Fruit fly (Drosophila melanogaster): ENCODE results near the gene rudhira.

The rudhira gene

DNA sequence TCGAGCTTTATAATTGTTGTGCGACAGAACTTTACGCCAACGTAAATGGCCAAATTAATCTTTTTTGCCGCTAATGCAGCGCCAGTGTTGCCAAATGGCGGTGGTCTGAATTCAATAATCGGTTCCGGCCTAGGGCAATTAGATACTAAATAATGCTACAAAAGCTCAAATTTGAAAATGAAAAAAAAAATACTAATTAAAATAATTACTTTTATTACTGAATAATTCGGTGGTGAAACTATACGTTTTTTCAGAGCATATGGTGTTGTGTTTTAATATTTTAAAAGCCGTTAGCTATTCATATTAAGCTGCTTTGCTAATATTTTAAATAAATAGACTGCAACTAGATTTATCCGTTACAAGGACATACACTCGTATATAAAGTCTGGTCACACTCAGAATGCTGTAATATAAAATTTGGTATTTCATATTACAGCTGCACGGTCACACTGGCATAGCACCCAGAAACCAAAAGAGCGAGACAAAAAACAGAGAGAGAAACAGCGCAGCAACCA is at the start of gene rudhira, which contains the start of gene CG1578:
TSS of gene rudhira (plus strand) at position 465 of the 515 bp plus-strand sequence.
TSS of gene CG1578 (minus strand) at position 118 of the 515 bp plus-strand sequence.
- TF ChIP-seq Eip75B (GFP tag; optimal IDR thresholded peaks at IDR 0.05) (no peak), CG6163 (GFP tag; IDR thresholded peaks at IDR 0.05) (0 out of 3 replicates have a peak, but pooled peaks have one; percentile 0), lz (GFP tag; optimal IDR thresholded peaks at IDR 0.05) (peak; percentile 11), Ets21C (GFP tag; optimal IDR thresholded peaks at IDR 0.05) (no peak), svp (GFP tag) (peak; percentile 60), CG3919 (GFP tag; optimal IDR thresholded peaks at IDR 0.05) (no peak), CG10631 (GFP tag; optimal IDR thresholded peaks at IDR 0.05) (no peak), Eip93F (GFP tag; optimal IDR thresholded peaks at IDR 0.05) (peak; percentile 8), Sox14 (GFP tag; optimal IDR thresholded peaks at IDR 0.05) (no peak), CG34406 (GFP tag; optimal IDR thresholded peaks at IDR 0.05) (no peak), CG8319 (GFP tag; optimal IDR thresholded peaks at IDR 0.05) (no peak), Hr4 (GFP tag; optimal IDR thresholded peaks at IDR 0.05) (no peak), cyc (GFP tag; optimal IDR thresholded peaks at IDR 0.05) (no peak), CG16779 (tag; optimal IDR thresholded peaks at IDR 0.05) (no peak), CG11902 (GFP tag; optimal IDR thresholded peaks at IDR 0.05) (no peak), pdm3 (GFP tag; optimal IDR thresholded peaks at IDR 0.05) (no peak), Sox102F (GFP tag; optimal IDR thresholded peaks at IDR 0.05) (peak; percentile 33), esn (GFP tag; optimal IDR thresholded peaks at IDR 0.05) (no peak), Smox (GFP tag; optimal IDR thresholded peaks at IDR 0.05) (no peak), topi (GFP tag; optimal IDR thresholded peaks at IDR 0.05) (no peak), CG6854 (GFP tag; optimal IDR thresholded peaks at IDR 0.05) (no peak), net (GFP tag; optimal IDR thresholded peaks at IDR 0.05) (no peak), Ets96B (tag; optimal IDR thresholded peaks at IDR 0.05) (no peak), dac (GFP tag; optimal IDR thresholded peaks at IDR 0.05) (no peak), CG31627 (GFP tag; optimal IDR thresholded peaks at IDR 0.05) (no peak), fd59A (GFP tag; optimal IDR thresholded peaks at IDR 0.05) (no peak), Hr39 (GFP tag; optimal IDR thresholded peaks at IDR 0.05) (no peak), CG11294 (GFP tag; IDR thresholded peaks at IDR 0.05) (no peak), dsx (GFP tag; optimal IDR thresholded peaks at IDR 0.05; ENCODE audit: poor library complexity, severe bottlenecking) (no peak), CG10669 (GFP tag; optimal IDR thresholded peaks at IDR 0.05) (no peak), fd85E (GFP tag; optimal IDR thresholded peaks at IDR 0.05) (no peak), CG15336 (GFP tag; IDR thresholded peaks at IDR 0.05) (no peak), CG9139 (GFP tag; optimal IDR thresholded peaks at IDR 0.05) (no peak), Eip78C (GFP tag) (peak; percentile 38), Hr38 (GFP tag; optimal IDR thresholded peaks at IDR 0.05) (no peak)

DNA sequence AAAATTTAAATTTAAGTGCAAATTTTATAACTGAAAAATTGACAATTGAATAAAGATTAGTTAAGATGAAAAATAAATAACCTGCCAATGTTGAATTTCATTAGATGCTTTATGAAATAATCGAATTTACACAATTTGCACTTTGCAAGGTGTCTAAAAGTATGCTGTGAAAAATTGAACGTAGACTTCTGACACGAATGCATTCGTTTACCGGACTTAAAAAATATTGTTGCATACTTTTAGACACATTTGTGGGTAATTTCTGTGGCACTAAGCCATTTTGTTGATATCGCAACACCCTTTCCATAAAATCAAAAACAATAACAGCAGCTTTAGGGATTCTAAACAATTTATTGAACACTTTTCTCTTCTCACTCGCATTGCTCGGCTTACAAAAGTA is 47.3 kb upstream of the rudhira start:
- no peak for TF ChIP-seq pdm3 (GFP tag; optimal IDR thresholded peaks at IDR 0.05)

DNA sequence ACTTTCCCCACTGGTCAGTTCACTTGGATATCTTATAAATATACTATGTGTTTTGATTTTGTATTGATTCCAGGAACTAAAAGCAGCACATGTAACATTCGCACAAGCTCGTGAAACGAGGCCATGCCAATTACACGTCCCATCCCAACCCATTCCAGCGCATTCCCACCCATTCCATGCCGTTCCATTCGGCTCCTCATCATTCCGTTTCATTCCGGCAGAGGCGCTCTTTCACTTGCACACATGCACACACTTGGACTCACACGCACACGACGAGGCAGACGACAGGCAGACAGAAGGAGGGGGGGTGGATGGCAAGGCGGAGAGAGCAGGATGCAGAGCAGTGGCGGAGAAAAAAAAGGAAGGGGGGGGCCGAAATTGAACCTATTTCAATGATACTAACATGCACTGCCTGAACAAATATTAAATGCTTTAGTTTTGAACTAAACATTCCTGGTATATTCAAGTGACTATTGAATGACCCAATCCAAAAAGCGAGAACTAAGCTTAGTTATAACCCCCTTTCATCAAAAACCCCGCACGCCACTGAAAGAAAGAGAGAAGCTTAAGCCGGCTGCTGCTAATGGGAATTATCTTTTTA is 40.6 kb upstream of the rudhira start:
- peak; percentile 95 for TF ChIP-seq CG8119 (GFP tag; IDR thresholded peaks at IDR 0.05)
- peak; percentile 91 to 92 for TF ChIP-seq salr (GFP tag; optimal IDR thresholded peaks at IDR 0.05)
- peak; percentile 70 for TF ChIP-seq CG11294 (GFP tag; IDR thresholded peaks at IDR 0.05)
- peak; percentile 96 for TF ChIP-seq cyc (GFP tag; optimal IDR thresholded peaks at IDR 0.05)
- peak; percentile 95 for TF ChIP-seq Smox (GFP tag; optimal IDR thresholded peaks at IDR 0.05)
- TF ChIP-seq Hr39 (GFP tag; optimal IDR thresholded peaks at IDR 0.05): peak; percentile 96
- TF ChIP-seq CG6163 (GFP tag; IDR thresholded peaks at IDR 0.05): peak; percentile 94
- TF ChIP-seq CG11762 (GFP tag; optimal IDR thresholded peaks at IDR 0.05; ENCODE audit: insufficient read depth): peak; percentile 90
- TF ChIP-seq esn (GFP tag; optimal IDR thresholded peaks at IDR 0.05): peak; percentile 96
- peak; percentile 95 for TF ChIP-seq fd59A (GFP tag; optimal IDR thresholded peaks at IDR 0.05)
- TF ChIP-seq CG10631 (GFP tag; optimal IDR thresholded peaks at IDR 0.05): peak; percentile 95
- peak; percentile 96 for TF ChIP-seq CG3919 (GFP tag; optimal IDR thresholded peaks at IDR 0.05)
- peak; percentile 93 for TF ChIP-seq Ets96B (tag; optimal IDR thresholded peaks at IDR 0.05)
- peak; percentile 92 for TF ChIP-seq dsx (GFP tag; optimal IDR thresholded peaks at IDR 0.05; ENCODE audit: poor library complexity, severe bottlenecking)
- peak; percentile 96 for TF ChIP-seq CG31627 (GFP tag; optimal IDR thresholded peaks at IDR 0.05)
- TF ChIP-seq Eip78C (GFP tag): peak; percentile 97
- TF ChIP-seq CG15336 (GFP tag; IDR thresholded peaks at IDR 0.05): peak; percentile 94
- peak; percentile 96 for TF ChIP-seq CG6854 (GFP tag; optimal IDR thresholded peaks at IDR 0.05)
- peak; percentile 95 for TF ChIP-seq Ets21C (GFP tag; optimal IDR thresholded peaks at IDR 0.05)
- peak; percentile 94 for TF ChIP-seq achi (GFP tag; optimal IDR thresholded peaks at IDR 0.05)
- TF ChIP-seq CG9139 (GFP tag; optimal IDR thresholded peaks at IDR 0.05): peak; percentile 92
- TF ChIP-seq pdm3 (GFP tag; optimal IDR thresholded peaks at IDR 0.05): peak; percentile 93
- peak; percentile 89 for TF ChIP-seq Eip93F (GFP tag; optimal IDR thresholded peaks at IDR 0.05)
- TF ChIP-seq CG11902 (GFP tag; optimal IDR thresholded peaks at IDR 0.05): peak; percentile 93
- TF ChIP-seq acj6 (GFP tag; optimal IDR thresholded peaks at IDR 0.05): peak; percentile 94
- no peak for TF ChIP-seq fkh (GFP tag; optimal IDR thresholded peaks at IDR 0.05)
- TF ChIP-seq Hr38 (GFP tag; optimal IDR thresholded peaks at IDR 0.05): no peak
- TF ChIP-seq dac (GFP tag; optimal IDR thresholded peaks at IDR 0.05): peak; percentile 92
- peak; percentile 92 for TF ChIP-seq eg (GFP tag; IDR thresholded peaks at IDR 0.05)
- peak; percentile 94 for TF ChIP-seq Eip75B (GFP tag; optimal IDR thresholded peaks at IDR 0.05)
- TF ChIP-seq Hr4 (GFP tag; optimal IDR thresholded peaks at IDR 0.05): peak; percentile 88
- TF ChIP-seq CG8632 (GFP tag; optimal IDR thresholded peaks at IDR 0.05): peak; percentile 93
- peak; percentile 93 for TF ChIP-seq CG8319 (GFP tag; optimal IDR thresholded peaks at IDR 0.05)

Data from whole organism, prepupa.